Worm (Caenorhabditis elegans) whole organism, young adult: ENCODE measurements around the gene cyp-33E1.

Experiments
- B0035.1 ChIP-seq: sonication (generic microtip); optimal IDR thresholded peaks from 2 replicates; lab custom pipeline; 2016; ENCODE audit warnings: missing genetic modification characterization, mild to moderate bottlenecking, missing compliant biosample characterization, missing genotype, missing genetic modification reagents
- F22D6.2 ChIP-seq: sonication (generic microtip); optimal IDR thresholded peaks from 2 replicates; lab custom pipeline; 2016; ENCODE audit warnings: mild to moderate bottlenecking, missing genetic modification characterization, missing compliant biosample characterization
- F23B12.7 ChIP-seq: sonication (generic microtip); optimal IDR thresholded peaks from 2 replicates; lab custom pipeline; 2017; ENCODE audit warnings: missing genetic modification characterization, mild to moderate bottlenecking, missing compliant biosample characterization, antibody characterized with exemption, moderate library complexity; ENCODE audit not compliant: insufficient read depth
- F37B4.10 ChIP-seq: fragments of 200-800 bp; sonication (Bioruptor generic); IDR thresholded peaks from 2 replicates; pipeline ENCODE4 v1.3.6; 2022; ENCODE audit warnings: missing genetic modification characterization, missing compliant biosample characterization
- F57C9.4 ChIP-seq: sonication (generic microtip); optimal IDR thresholded peaks from 2 replicates; lab custom pipeline; 2017; ENCODE audit warnings: mild to moderate bottlenecking, missing genetic modification characterization, missing compliant biosample characterization
- Y67H2A.10 ChIP-seq: fragments of 200-800 bp; sonication (Bioruptor generic); conservative IDR thresholded peaks from 2 replicates; pipeline ENCODE4 v1.3.6; 2022; ENCODE audit warnings: missing genetic modification reagents, missing genetic modification characterization, missing compliant biosample characterization
- Y95B8A.8 ChIP-seq: fragments of 200-800 bp; sonication (Bioruptor generic); IDR thresholded peaks from 2 replicates; pipeline ENCODE4 v1.3.6; 2022; ENCODE audit warnings: missing genetic modification reagents, missing genetic modification characterization, missing compliant biosample characterization
- akir-1 ChIP-seq: fragments of 200-800 bp; sonication (Bioruptor generic); optimal IDR thresholded peaks from 2 replicates; lab custom pipeline; 2018; ENCODE audit warnings: mild to moderate bottlenecking, missing genetic modification characterization, moderate library complexity, missing compliant biosample characterization
- ama-1 ChIP-seq, 3 experiments: fragments of 150-350 bp in 1 of 3; sonication (generic microtip) in 2 of 3; optimal IDR thresholded peaks; 2 replicates each; lab custom pipeline; 2014 to 2018; ENCODE audit warnings: missing biosample characterization in 2 of 3, missing genetic modification characterization in 2 of 3, missing genetic modification reagents in 2 of 3
- ccch-3 ChIP-seq: fragments of 200-800 bp; sonication (Bioruptor generic); optimal IDR thresholded peaks from 2 replicates; lab custom pipeline; 2018; ENCODE audit warnings: mild to moderate bottlenecking, missing genetic modification characterization, missing compliant biosample characterization
- egl-18 ChIP-seq: fragments of 200-800 bp; sonication (Bioruptor generic); IDR thresholded peaks from 2 replicates; pipeline ENCODE4 v1.3.6; 2022; ENCODE audit warnings: missing genetic modification reagents, missing genetic modification characterization, missing compliant biosample characterization
- let-607 ChIP-seq, 2 experiments: fragments of 200-800 bp in 1 of 2; sonication (Bioruptor generic) in 1 of 2; sonication (generic microtip) in 1 of 2; optimal IDR thresholded peaks; 2 replicates each; lab custom pipeline; 2016 to 2018; ENCODE audit warnings: mild to moderate bottlenecking in 2 of 2, missing compliant biosample characterization in 2 of 2, missing genetic modification characterization in 2 of 2, moderate library complexity in 2 of 2, missing genotype in 1 of 2
- snpc-3.4 ChIP-seq: sonication (generic microtip); optimal IDR thresholded peaks from 2 replicates; lab custom pipeline; 2017; ENCODE audit warnings: missing genetic modification characterization, mild to moderate bottlenecking, missing compliant biosample characterization, antibody characterized with exemption, moderate library complexity, missing genotype, missing genetic modification reagents
- ztf-22 ChIP-seq: fragments of 200-800 bp; sonication (Bioruptor generic); optimal IDR thresholded peaks from 2 replicates; lab custom pipeline; 2018; ENCODE audit warnings: mild to moderate bottlenecking, missing genetic modification characterization, moderate library complexity, missing compliant biosample characterization

ce11 chrIV:8629609-8630052, 18.8 kb downstream of the cyp-33E1 start:
- TF ChIP-seq let-607 (tag; optimal IDR thresholded peaks at IDR 0.05; lab: Kevin White, UChicago) (no peak), ztf-22 (no peak), ama-1 (optimal IDR thresholded peaks at IDR 0.05; lab: Kevin White, UChicago) (no peak), ama-1 (GFP tag; optimal IDR thresholded peaks at IDR 0.05; lab: Kevin White, UChicago) (no peak), ccch-3 (GFP tag; lab: Kevin White, UChicago) (no peak), B0035.1 (tag; lab: Kevin White, UChicago) (no peak), Y95B8A.8 (no peak), F57C9.4 (tag; lab: Kevin White, UChicago) (no peak), snpc-3.4 (tag; lab: Kevin White, UChicago) (no peak), F22D6.2 (tag; lab: Kevin White, UChicago) (no peak), Y67H2A.10 (GFP tag; lab: Robert Waterston, UW) (no peak), egl-18 (GFP tag; lab: Robert Waterston, UW) (no peak), akir-1 (GFP tag; lab: Kevin White, UChicago) (no peak), F37B4.10 (GFP tag; lab: Robert Waterston, UW) (no peak), F23B12.7 (tag; lab: Kevin White, UChicago) (no peak)
